Worm (Caenorhabditis elegans) whole organism, L2 larva: ENCODE results near the gene hlb-1.

Experiments used
- R02D3.7 ChIP-seq: fragments of 150-350 bp; optimal IDR thresholded peaks from 2 replicates; lab custom pipeline; 2014; ENCODE audit warnings: missing biosample characterization, missing genetic modification characterization
- aly-2 ChIP-seq: fragments of 150-350 bp; optimal IDR thresholded peaks from 2 replicates; lab custom pipeline; 2014; ENCODE audit warnings: missing biosample characterization, missing genetic modification characterization
- blmp-1 ChIP-seq: sonication (generic microtip); optimal IDR thresholded peaks from 2 replicates; lab custom pipeline; 2017; ENCODE audit warnings: missing genetic modification characterization, mild to moderate bottlenecking, missing compliant biosample characterization, antibody characterized with exemption, moderate library complexity; ENCODE audit not compliant: insufficient read depth
- ceh-16 ChIP-seq: fragments of 150-350 bp; optimal IDR thresholded peaks from 2 replicates; lab custom pipeline; 2014; ENCODE audit warnings: missing biosample characterization, missing genetic modification characterization
- ceh-82 ChIP-seq: fragments of 150-350 bp; optimal IDR thresholded peaks from 2 replicates; lab custom pipeline; 2014; ENCODE audit warnings: missing biosample characterization, missing genetic modification characterization
- mab-5 ChIP-seq: fragments of 150-350 bp; optimal IDR thresholded peaks from 2 replicates; lab custom pipeline; 2014; ENCODE audit warnings: missing biosample characterization, missing genetic modification characterization
- mdl-1 ChIP-seq, 2 experiments: fragments of 150-350 bp in 1 of 2; sonication (generic microtip) in 1 of 2; optimal IDR thresholded peaks; 2 replicates each; lab custom pipeline; 2017; ENCODE audit warnings: missing biosample characterization in 2 of 2, missing genetic modification characterization in 2 of 2
- nhr-11 ChIP-seq: fragments of 150-350 bp; optimal IDR thresholded peaks from 2 replicates; lab custom pipeline; 2014; ENCODE audit warnings: missing biosample characterization, missing genetic modification characterization
- nhr-12 ChIP-seq: fragments of 150-350 bp; optimal IDR thresholded peaks from 2 replicates; lab custom pipeline; 2014; ENCODE audit warnings: missing biosample characterization, missing genetic modification characterization
- nhr-21 ChIP-seq: fragments of 150-350 bp; optimal IDR thresholded peaks from 2 replicates; lab custom pipeline; 2014; ENCODE audit warnings: missing biosample characterization, missing genetic modification characterization
- nhr-237 ChIP-seq: fragments of 150-350 bp; optimal IDR thresholded peaks from 2 replicates; lab custom pipeline; 2014; ENCODE audit warnings: missing biosample characterization, missing genetic modification characterization
- snpc-4 ChIP-seq: fragments of 150-350 bp; optimal IDR thresholded peaks from 2 replicates; lab custom pipeline; 2014; ENCODE audit warnings: missing biosample characterization, missing genetic modification characterization
- unc-62 ChIP-seq: fragments of 150-350 bp; optimal IDR thresholded peaks from 2 replicates; lab custom pipeline; 2014; ENCODE audit warnings: missing biosample characterization, missing genetic modification reagents, missing genetic modification characterization

- no peak for TF ChIP-seq ceh-16 (tag; lab: Kevin White, UChicago)
- no peak for TF ChIP-seq R02D3.7 (tag; lab: Kevin White, UChicago)
- TF ChIP-seq unc-62 (GFP tag; lab: Kevin White, UChicago), result no peak
- no peak for TF ChIP-seq nhr-21 (tag; lab: Kevin White, UChicago)
- TF ChIP-seq mab-5 (tag; lab: Kevin White, UChicago), result no peak
- TF ChIP-seq blmp-1, result no peak
- TF ChIP-seq snpc-4 (tag; lab: Kevin White, UChicago), result no peak
- no peak for TF ChIP-seq ceh-82 (tag; lab: Kevin White, UChicago)
- TF ChIP-seq mdl-1 (tag; optimal IDR thresholded peaks at IDR 0.05; lab: Kevin White, UChicago), result no peak
- TF ChIP-seq aly-2 (tag; lab: Kevin White, UChicago), result no peak
- TF ChIP-seq nhr-11 (tag; lab: Kevin White, UChicago), result no peak
- no peak for TF ChIP-seq nhr-12 (tag; lab: Kevin White, UChicago)
- no peak for TF ChIP-seq nhr-237
These were observed 6.6 kb downstream of the hlb-1 start for ce11 chrX:13875913-13876312.
